Fruit fly (Drosophila melanogaster) whole organism, pupa: Measurements from ENCODE around the gene CG31100.

Source experiments
- CG10348 ChIP-seq: fragments of 200-800 bp; sonication (Bioruptor generic); IDR thresholded peaks from 2 replicates; pipeline ENCODE4 v1.3.6; 2022; ENCODE audit warnings: missing biosample characterization, missing genetic modification characterization
- CG12605 ChIP-seq: fragments of 200-800 bp; sonication (Bioruptor generic); IDR thresholded peaks from 2 replicates; pipeline ENCODE4 v1.3.6; 2022; ENCODE audit warnings: missing biosample characterization, missing genetic modification characterization
- CG13204 ChIP-seq: fragments of 200-800 bp; sonication (Bioruptor generic); optimal IDR thresholded peaks from 2 replicates; lab custom pipeline; 2018; ENCODE audit warnings: missing biosample characterization, mild to moderate bottlenecking, missing genetic modification characterization, moderate library complexity
- CG15710 ChIP-seq: fragments of 200-800 bp; sonication (Bioruptor generic); optimal IDR thresholded peaks from 2 replicates; lab custom pipeline; 2018; ENCODE audit warnings: missing biosample characterization, mild to moderate bottlenecking, missing genetic modification characterization, moderate library complexity
- CG32121 ChIP-seq: fragments of 200-800 bp; sonication (Bioruptor generic); IDR thresholded peaks from 2 replicates; pipeline ENCODE4 v1.3.6; 2022; ENCODE audit warnings: missing biosample characterization, missing genetic modification characterization
- CG4496 ChIP-seq: fragments of 200-800 bp; sonication (Bioruptor generic); IDR thresholded peaks from 3 replicates; pipeline ENCODE4 v1.3.6; 2022; ENCODE audit warnings: missing biosample characterization, missing genetic modification characterization
- CG8159 ChIP-seq: fragments of 200-800 bp; sonication (Bioruptor generic); optimal IDR thresholded peaks from 3 replicates; lab custom pipeline; 2018; ENCODE audit warnings: missing biosample characterization, mild to moderate bottlenecking, missing genetic modification characterization, moderate library complexity
- D1 ChIP-seq: fragments of 200-800 bp; sonication (Bioruptor generic); optimal IDR thresholded peaks from 2 replicates; lab custom pipeline; 2018; ENCODE audit warnings: missing biosample characterization, mild to moderate bottlenecking, missing genetic modification characterization, moderate library complexity
- EcR ChIP-seq: fragments of 200-800 bp; sonication (Bioruptor generic); optimal IDR thresholded peaks from 3 replicates; lab custom pipeline; 2019; ENCODE audit warnings: missing biosample characterization, missing genetic modification characterization, mild to moderate bottlenecking, moderate library complexity, missing genetic modification reagents
- fd96Ca ChIP-seq: fragments of 200-800 bp; sonication (Bioruptor generic); IDR thresholded peaks from 3 replicates; pipeline ENCODE4 v1.3.6; 2022; ENCODE audit warnings: missing biosample characterization, missing genetic modification characterization
- gl ChIP-seq: fragments of 200-800 bp; sonication (Bioruptor generic); optimal IDR thresholded peaks from 2 replicates; lab custom pipeline; 2018; ENCODE audit warnings: missing biosample characterization, mild to moderate bottlenecking, missing genetic modification characterization
- rn ChIP-seq: fragments of 200-800 bp; sonication (Bioruptor generic); IDR thresholded peaks from 2 replicates; pipeline ENCODE4 v1.3.6; 2022; ENCODE audit warnings: missing biosample characterization, missing genetic modification characterization

DNA sequence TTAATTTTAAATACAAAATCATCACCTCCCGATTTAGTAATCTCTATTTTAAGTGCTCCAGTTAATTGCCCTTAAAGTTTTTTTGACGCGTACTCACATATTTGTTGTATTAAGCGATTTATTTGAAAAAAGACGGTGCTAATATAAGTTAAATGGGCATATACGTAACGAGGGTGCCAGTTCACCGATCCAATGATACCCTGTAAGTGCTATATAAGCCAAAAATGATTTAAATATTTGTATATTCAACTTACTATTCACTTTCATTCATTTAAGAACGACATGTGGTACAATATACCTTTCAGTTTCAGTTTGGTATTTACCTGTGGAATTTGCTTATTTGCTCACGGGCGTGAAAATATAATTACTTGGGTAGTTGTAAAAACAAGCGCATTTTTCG is 908 bp downstream of the CG31100 start:
- no peak for TF ChIP-seq CG32121 (GFP tag; lab: Robert Waterston, UW)
- TF ChIP-seq CG12605: no peak
- no peak for TF ChIP-seq EcR
- no peak for TF ChIP-seq CG15710 (tag; lab: Kevin White, UChicago)
- no peak for TF ChIP-seq CG13204 (GFP tag; lab: Kevin White, UChicago)
- no peak for TF ChIP-seq gl
- no peak for TF ChIP-seq D1 (tag; lab: Kevin White, UChicago)
- TF ChIP-seq CG10348 (GFP tag; lab: Robert Waterston, UW): no peak
- TF ChIP-seq rn (GFP tag; lab: Robert Waterston, UW): no peak
- no peak for TF ChIP-seq CG8159 (tag; lab: Kevin White, UChicago)
- TF ChIP-seq fd96Ca: no peak
- TF ChIP-seq CG4496: no peak
